Worm (Caenorhabditis elegans) whole organism, L1 larva: ENCODE data around the gene pud-4.

Experiments used
- C16A3.4 ChIP-seq: fragments of 150-350 bp; optimal IDR thresholded peaks from 2 replicates; lab custom pipeline; 2014; ENCODE audit warnings: missing biosample characterization, missing genetic modification characterization
- C34B4.2 ChIP-seq: sonication (generic microtip); optimal IDR thresholded peaks from 2 replicates; lab custom pipeline; 2017; ENCODE audit warnings: mild to moderate bottlenecking, missing genetic modification characterization, missing compliant biosample characterization
- ceh-63 ChIP-seq: fragments of 200-800 bp; sonication (Bioruptor generic); optimal IDR thresholded peaks from 2 replicates; lab custom pipeline; 2018; ENCODE audit warnings: mild to moderate bottlenecking, missing genetic modification characterization, missing compliant biosample characterization
- ceh-8 ChIP-seq: fragments of 200-800 bp; sonication (Bioruptor generic); optimal IDR thresholded peaks from 2 replicates; lab custom pipeline; 2018; ENCODE audit warnings: mild to moderate bottlenecking, missing genetic modification characterization, moderate library complexity, missing compliant biosample characterization
- ceh-82 ChIP-seq, 3 experiments: fragments of 150-350 bp in 1 of 3; sonication (generic microtip) in 2 of 3; optimal IDR thresholded peaks; 2 replicates each; lab custom pipeline; 2014 to 2017; ENCODE audit warnings: missing biosample characterization in 3 of 3, missing genetic modification characterization in 3 of 3
- ceh-88 ChIP-seq: fragments of 200-800 bp; sonication (Bioruptor generic); IDR thresholded peaks from 2 replicates; pipeline ENCODE4 v1.3.6; 2022; ENCODE audit warnings: missing genetic modification characterization, missing compliant biosample characterization
- ceh-90 ChIP-seq: sonication (generic microtip); optimal IDR thresholded peaks from 2 replicates; lab custom pipeline; 2016; ENCODE audit warnings: missing genetic modification characterization, missing compliant biosample characterization
- ces-1 ChIP-seq: fragments of 150-350 bp; optimal IDR thresholded peaks from 2 replicates; lab custom pipeline; 2014; ENCODE audit warnings: missing biosample characterization, missing genetic modification reagents, missing genetic modification characterization
- dpl-1 ChIP-seq, 3 experiments: fragments of 150-350 bp in 2 of 3; sonication (generic microtip) in 1 of 3; optimal IDR thresholded peaks; 2 replicates each; lab custom pipeline; 2014 to 2017; ENCODE audit warnings: missing biosample characterization in 3 of 3, missing genetic modification characterization in 3 of 3, missing genetic modification reagents in 3 of 3
- dsc-1 ChIP-seq: sonication (generic microtip); optimal IDR thresholded peaks from 2 replicates; lab custom pipeline; 2016; ENCODE audit warnings: mild to moderate bottlenecking, missing genetic modification characterization, missing compliant biosample characterization
- efl-1 ChIP-seq, 4 experiments: fragments of 150-350 bp; optimal IDR thresholded peaks in 3 of 4; peaks in 1 of 4; 1 replicate in 1 of 4; 2 replicates in 3 of 4; lab custom pipeline; 2014; ENCODE audit warnings: missing biosample characterization in 2 of 4, missing genetic modification characterization in 2 of 4, missing genetic modification reagents in 2 of 4
- elt-3 ChIP-seq, 6 experiments: fragments of 150-350 bp in 1 of 6; sonication (generic microtip); optimal IDR thresholded peaks; 2 replicates each; lab custom pipeline; 2017 to 2018; ENCODE audit warnings: missing biosample characterization in 6 of 6, missing genetic modification characterization in 6 of 6, inconsistent platforms in 1 of 6
- fkh-10 ChIP-seq: sonication (generic microtip); optimal IDR thresholded peaks from 2 replicates; lab custom pipeline; 2017; ENCODE audit warnings: missing biosample characterization, missing genetic modification reagents, missing genetic modification characterization
- fkh-8 ChIP-seq: sonication (generic microtip); optimal IDR thresholded peaks from 2 replicates; lab custom pipeline; 2016; ENCODE audit warnings: mild to moderate bottlenecking, missing genetic modification characterization, missing compliant biosample characterization
- fos-1 ChIP-seq: fragments of 150-350 bp; optimal IDR thresholded peaks from 2 replicates; lab custom pipeline; 2014; ENCODE audit warnings: missing biosample characterization, missing genetic modification characterization
- grh-1 ChIP-seq: fragments of 200-800 bp; sonication (Bioruptor generic); IDR thresholded peaks from 2 replicates; pipeline ENCODE4 v1.3.6; 2022; ENCODE audit warnings: missing genetic modification reagents, missing genetic modification characterization, missing compliant biosample characterization
- hlh-17 ChIP-seq: fragments of 200-800 bp; sonication (Bioruptor generic); optimal IDR thresholded peaks from 2 replicates; lab custom pipeline; 2018; ENCODE audit warnings: missing genetic modification characterization, mild to moderate bottlenecking, missing compliant biosample characterization, moderate library complexity, borderline replicate concordance
- hlh-4 ChIP-seq: sonication (generic microtip); optimal IDR thresholded peaks from 2 replicates; lab custom pipeline; 2016; ENCODE audit warnings: mild to moderate bottlenecking, missing genetic modification characterization, missing compliant biosample characterization
- irx-1 ChIP-seq: sonication (generic microtip); optimal IDR thresholded peaks from 2 replicates; lab custom pipeline; 2016; ENCODE audit warnings: missing genetic modification characterization, missing compliant biosample characterization
- lin-13 ChIP-seq: fragments of 150-350 bp; optimal IDR thresholded peaks from 2 replicates; lab custom pipeline; 2014; ENCODE audit warnings: missing biosample characterization, missing genetic modification reagents, missing genetic modification characterization
- lin-14 ChIP-seq: fragments of 200-800 bp; sonication (Bioruptor generic); optimal IDR thresholded peaks from 2 replicates; lab custom pipeline; 2018; ENCODE audit warnings: mild to moderate bottlenecking, missing genetic modification characterization, moderate library complexity, missing compliant biosample characterization
- lin-15B ChIP-seq: fragments of 150-350 bp; sonication (generic microtip); optimal IDR thresholded peaks from 3 replicates; lab custom pipeline; 2014; ENCODE audit warnings: missing biosample characterization, missing genetic modification characterization
- lin-35 ChIP-seq, 2 experiments: fragments of 150-350 bp; optimal IDR thresholded peaks; 2 replicates each; lab custom pipeline; 2014; ENCODE audit warnings: missing biosample characterization in 2 of 2, missing genetic modification characterization in 2 of 2, missing genetic modification reagents in 2 of 2
- lin-39 ChIP-seq: fragments of 150-350 bp; optimal IDR thresholded peaks from 2 replicates; lab custom pipeline; 2014; ENCODE audit warnings: missing biosample characterization, missing genetic modification reagents, missing genetic modification characterization
- mab-9 ChIP-seq: fragments of 200-800 bp; sonication (Bioruptor generic); IDR thresholded peaks from 2 replicates; pipeline ENCODE4 v1.3.6; 2022; ENCODE audit warnings: missing genetic modification reagents, missing genetic modification characterization, missing compliant biosample characterization
- mef-2 ChIP-seq: fragments of 150-350 bp; optimal IDR thresholded peaks from 2 replicates; lab custom pipeline; 2014; ENCODE audit warnings: missing biosample characterization, missing genetic modification characterization
- nhr-12 ChIP-seq: sonication (generic microtip); optimal IDR thresholded peaks from 2 replicates; lab custom pipeline; 2017; ENCODE audit warnings: missing biosample characterization, missing genetic modification characterization
- nhr-20 ChIP-seq: sonication (generic microtip); optimal IDR thresholded peaks from 2 replicates; lab custom pipeline; 2016; ENCODE audit warnings: mild to moderate bottlenecking, missing genetic modification characterization, missing compliant biosample characterization
- nhr-71 ChIP-seq: sonication (generic microtip); optimal IDR thresholded peaks from 2 replicates; lab custom pipeline; 2016; ENCODE audit warnings: mild to moderate bottlenecking, missing genetic modification characterization, moderate library complexity, missing compliant biosample characterization
- nhr-77 ChIP-seq: fragments of 150-350 bp; optimal IDR thresholded peaks from 2 replicates; lab custom pipeline; 2014; ENCODE audit warnings: missing biosample characterization, missing genetic modification characterization
- nhr-84 ChIP-seq: sonication (generic microtip); optimal IDR thresholded peaks from 2 replicates; lab custom pipeline; 2017; ENCODE audit warnings: missing biosample characterization, missing genetic modification characterization
- nhr-85 ChIP-seq: sonication (generic microtip); peaks from one replicate; lab custom pipeline; 2016; ENCODE audit warnings: missing genetic modification characterization, inconsistent platforms, missing compliant biosample characterization
- nhr-90 ChIP-seq: sonication (generic microtip); optimal IDR thresholded peaks from 2 replicates; lab custom pipeline; 2016; ENCODE audit warnings: mild to moderate bottlenecking, missing genetic modification characterization, missing compliant biosample characterization; ENCODE audit not compliant: poor library complexity
- pag-3 ChIP-seq: sonication (generic microtip); optimal IDR thresholded peaks from 2 replicates; lab custom pipeline; 2017; ENCODE audit warnings: missing genetic modification characterization, mild to moderate bottlenecking, missing compliant biosample characterization, antibody characterized with exemption, borderline replicate concordance; ENCODE audit not compliant: insufficient read depth
- snpc-4 ChIP-seq: fragments of 150-350 bp; optimal IDR thresholded peaks from 2 replicates; lab custom pipeline; 2014; ENCODE audit warnings: missing biosample characterization, missing genetic modification characterization
- snu-23 ChIP-seq: sonication (generic microtip); optimal IDR thresholded peaks from 2 replicates; lab custom pipeline; 2016; ENCODE audit warnings: missing genetic modification characterization, missing compliant biosample characterization
- sptf-1 ChIP-seq: fragments of 150-350 bp; optimal IDR thresholded peaks from 2 replicates; lab custom pipeline; 2014; ENCODE audit warnings: missing biosample characterization, missing genetic modification characterization
- sup-37 ChIP-seq: fragments of 200-800 bp; sonication (Bioruptor generic); optimal IDR thresholded peaks from 2 replicates; lab custom pipeline; 2018; ENCODE audit warnings: mild to moderate bottlenecking, missing genetic modification characterization, missing compliant biosample characterization
- swsn-7 ChIP-seq: sonication (generic microtip); optimal IDR thresholded peaks from 2 replicates; lab custom pipeline; 2016; ENCODE audit warnings: missing genetic modification characterization, missing compliant biosample characterization
- tbx-2 ChIP-seq: sonication (generic microtip); optimal IDR thresholded peaks from 2 replicates; lab custom pipeline; 2016; ENCODE audit warnings: missing genetic modification characterization, missing compliant biosample characterization
- tlp-1 ChIP-seq: fragments of 150-350 bp; optimal IDR thresholded peaks from 2 replicates; lab custom pipeline; 2014; ENCODE audit warnings: missing biosample characterization, missing genetic modification characterization
- unc-130 ChIP-seq: fragments of 150-350 bp; optimal IDR thresholded peaks from 2 replicates; lab custom pipeline; 2017; ENCODE audit warnings: missing biosample characterization, missing genetic modification characterization, inconsistent platforms
- vab-15 ChIP-seq: sonication (generic microtip); optimal IDR thresholded peaks from 2 replicates; lab custom pipeline; 2017; ENCODE audit warnings: missing genotype, mild to moderate bottlenecking, missing genetic modification characterization, missing compliant biosample characterization
- xbp-1 ChIP-seq: sonication (generic microtip); optimal IDR thresholded peaks from 2 replicates; lab custom pipeline; 2016; ENCODE audit warnings: missing genetic modification characterization, missing compliant biosample characterization
- zag-1 ChIP-seq: fragments of 150-350 bp; optimal IDR thresholded peaks from 2 replicates; lab custom pipeline; 2014; ENCODE audit warnings: missing biosample characterization, missing genetic modification characterization
- ztf-11 ChIP-seq, 2 experiments: sonication (generic microtip); optimal IDR thresholded peaks; 2 replicates each; lab custom pipeline; 2016 to 2017; ENCODE audit warnings: missing genetic modification characterization in 2 of 2, missing biosample characterization in 1 of 2, missing compliant biosample characterization in 1 of 2
- ztf-4 ChIP-seq: fragments of 150-350 bp; optimal IDR thresholded peaks from 2 replicates; lab custom pipeline; 2014; ENCODE audit warnings: missing biosample characterization, missing genetic modification characterization

The pud-4 gene

ce11 chrV:2326378-2326777 is at the start of gene pud-4:
Gene pud-4, plus strand, starts transcription at chrV:2326678.
- TF ChIP-seq zag-1 (tag; lab: Kevin White, UChicago) (no peak), pag-3 (no peak), C34B4.2 (tag; lab: Kevin White, UChicago) (no peak), elt-3 (tag; optimal IDR thresholded peaks at IDR 0.05; lab: Kevin White, UChicago) (no peak), efl-1 (optimal IDR thresholded peaks at IDR 0.05; lab: Kevin White, UChicago) (no peak), efl-1 (GFP tag; optimal IDR thresholded peaks at IDR 0.05 in 1 of 2; lab: Kevin White, UChicago) (no peak), snpc-4 (tag; lab: Kevin White, UChicago) (no peak), nhr-12 (tag; lab: Kevin White, UChicago) (no peak), nhr-90 (tag; lab: Kevin White, UChicago) (no peak), ceh-90 (tag; lab: Kevin White, UChicago) (no peak), vab-15 (tag; lab: Kevin White, UChicago) (no peak), lin-15B (no peak), dsc-1 (tag; lab: Kevin White, UChicago) (no peak), ztf-11 (tag; optimal IDR thresholded peaks at IDR 0.05; lab: Kevin White, UChicago) (no peak), ceh-88 (GFP tag; lab: Robert Waterston, UW) (no peak), sup-37 (GFP tag; lab: Kevin White, UChicago) (no peak), hlh-17 (no peak)

ce11 chrV:2277260-2277659 is 49.2 kb upstream of the pud-4 start:
- TF ChIP-seq fos-1 (tag; lab: Kevin White, UChicago) (no peak), vab-15 (tag; lab: Kevin White, UChicago) (no peak), snu-23 (GFP tag; lab: Kevin White, UChicago) (peak; percentile 19), nhr-20 (tag; lab: Kevin White, UChicago) (peak; percentile 13), lin-35 (GFP tag; optimal IDR thresholded peaks at IDR 0.05; lab: Kevin White, UChicago) (peak in 1 of 2 experiments; percentile 48), ztf-4 (tag; lab: Kevin White, UChicago) (no peak), lin-15B (no peak), ceh-63 (GFP tag; lab: Kevin White, UChicago) (no peak), hlh-17 (no peak), ceh-8 (GFP tag; lab: Kevin White, UChicago) (no peak), C16A3.4 (tag; lab: Kevin White, UChicago) (no peak), ceh-82 (tag; optimal IDR thresholded peaks at IDR 0.05; lab: Kevin White, UChicago) (peak in 1 of 3 experiments; percentile 21), ztf-11 (tag; optimal IDR thresholded peaks at IDR 0.05; lab: Kevin White, UChicago) (no peak), lin-39 (tag; lab: Kevin White, UChicago) (no peak), nhr-12 (tag; lab: Kevin White, UChicago) (no peak), ces-1 (no peak), ceh-90 (tag; lab: Kevin White, UChicago) (no peak), hlh-4 (tag; lab: Kevin White, UChicago) (no peak), mef-2 (tag; lab: Kevin White, UChicago) (no peak), fkh-8 (tag; lab: Kevin White, UChicago) (peak; percentile 19), mab-9 (GFP tag; lab: Robert Waterston, UW) (no peak), nhr-71 (tag; lab: Kevin White, UChicago) (peak; percentile 21), efl-1 (optimal IDR thresholded peaks at IDR 0.05; lab: Kevin White, UChicago) (no peak), efl-1 (GFP tag; optimal IDR thresholded peaks at IDR 0.05 in 1 of 2; lab: Kevin White, UChicago) (peak in 1 of 2 experiments; percentile 81), dpl-1 (GFP tag; optimal IDR thresholded peaks at IDR 0.05; lab: Kevin White, UChicago) (no peak), nhr-77 (tag; lab: Kevin White, UChicago) (peak; percentile 50), unc-130 (tag; lab: Kevin White, UChicago) (no peak), grh-1 (GFP tag; lab: Robert Waterston, UW) (no peak), irx-1 (tag; lab: Kevin White, UChicago) (no peak), nhr-84 (tag; lab: Kevin White, UChicago) (no peak), nhr-85 (tag; lab: Kevin White, UChicago) (peak; percentile 42), tlp-1 (tag; lab: Kevin White, UChicago) (no peak), swsn-7 (tag; lab: Kevin White, UChicago) (no peak), tbx-2 (tag; lab: Kevin White, UChicago) (no peak), zag-1 (tag; lab: Kevin White, UChicago) (no peak), sup-37 (GFP tag; lab: Kevin White, UChicago) (no peak), sptf-1 (tag; lab: Kevin White, UChicago) (no peak), lin-14 (GFP tag; lab: Kevin White, UChicago) (peak; percentile 67), lin-13 (GFP tag; lab: Kevin White, UChicago) (peak; percentile 25), xbp-1 (no peak), fkh-10 (GFP tag; lab: Kevin White, UChicago) (no peak)
